Worm (Caenorhabditis elegans): ENCODE results near the gene F25A2.1.
"Not testable (repeated sequence)": the region's sequence is repeated elsewhere in the genome, so short reads cannot be mapped to it uniquely, and the experiment has no call there.

Gene F25A2.1

ce11 chrV:1195995-1196394 is 16.6 kb downstream of the F25A2.1 start, which contains the start of the genes wrb-1 and Y50D4A.4 (continued):
- no peak for TF ChIP-seq F37D6.2 (tag; optimal IDR thresholded peaks at IDR 0.05)
- TF ChIP-seq mep-1 (tag; optimal IDR thresholded peaks at IDR 0.05): peak; percentile 74
- no peak for TF ChIP-seq jun-1 (tag; optimal IDR thresholded peaks at IDR 0.05)
- no peak for TF ChIP-seq aly-2 (tag; optimal IDR thresholded peaks at IDR 0.05)
- no peak for TF ChIP-seq tra-1 (GFP tag; IDR thresholded peaks at IDR 0.05)
- TF ChIP-seq lin-13 (GFP tag; optimal IDR thresholded peaks at IDR 0.05): no peak
- TF ChIP-seq vab-7 (GFP tag; IDR thresholded peaks at IDR 0.05): no peak
- TF ChIP-seq mdl-1 (tag; optimal IDR thresholded peaks at IDR 0.05): no peak
- no peak for TF ChIP-seq saeg-2 (GFP tag; IDR thresholded peaks at IDR 0.05)
- no peak for TF ChIP-seq unc-62 (GFP tag; optimal IDR thresholded peaks at IDR 0.05 in 1 of 2)
- TF ChIP-seq unc-62 (tag; optimal IDR thresholded peaks at IDR 0.05): no peak
- TF ChIP-seq Y48G9A.11 (GFP tag; IDR thresholded peaks at IDR 0.05): peak; percentile 93

ce11 chrV:1197064-1197724 is 17.8 kb downstream of the F25A2.1 start:
- TF ChIP-seq lin-38 (GFP tag; IDR thresholded peaks at IDR 0.05): peak; percentile 96
- peak; percentile 58 for TF ChIP-seq mep-1 (tag; optimal IDR thresholded peaks at IDR 0.05)
- TF ChIP-seq ctbp-1 (GFP tag; IDR thresholded peaks at IDR 0.05): peak; percentile 66
- peak; percentile 19 for TF ChIP-seq duxl-1 (tag; optimal IDR thresholded peaks at IDR 0.05; ENCODE audit: poor library complexity)
- peak; percentile 92 for TF ChIP-seq Y48G9A.11 (GFP tag; IDR thresholded peaks at IDR 0.05)
- 0 out of 2 replicates have a peak, but pooled peaks have one; percentile 49 for TF ChIP-seq nhr-42 (GFP tag; IDR thresholded peaks at IDR 0.05)
- TF ChIP-seq hlh-11 (tag; optimal IDR thresholded peaks at IDR 0.05): peak; percentile 18
- peak in 1 of 2 experiments; percentile 9 for TF ChIP-seq hif-1 (tag; optimal IDR thresholded peaks at IDR 0.05)
- TF ChIP-seq daf-16 (GFP tag; optimal IDR thresholded peaks at IDR 0.05); pha-4 (tag; optimal IDR thresholded peaks at IDR 0.05): not testable (repeated sequence)
- TF ChIP-seq daf-16 (tag; optimal IDR thresholded peaks at IDR 0.05): peak; percentile 16
- TF ChIP-seq dmd-9 (GFP tag; IDR thresholded peaks at IDR 0.05): peak; percentile 73; the same call in 1 of the 2 replicates
- TF ChIP-seq D1046.2 (GFP tag; IDR thresholded peaks at IDR 0.05): peak; percentile 71; the same call in 1 of the 2 replicates
- TF ChIP-seq nhr-102 (tag; optimal IDR thresholded peaks at IDR 0.05): peak; percentile 17
- TF ChIP-seq hmg-1.1 (GFP tag; IDR thresholded peaks at IDR 0.05): peak; percentile 77
- peak; percentile 45 for TF ChIP-seq dpl-1 (GFP tag; optimal IDR thresholded peaks at IDR 0.05)
- TF ChIP-seq madf-9 (GFP tag; conservative IDR thresholded peaks at IDR 0.05): peak; percentile 57; the same call in 1 of the 2 replicates
- TF ChIP-seq snpc-1.2 (GFP tag; IDR thresholded peaks at IDR 0.05): peak; percentile 45; the same call in 1 of the 2 replicates
- TF ChIP-seq tra-1 (GFP tag; IDR thresholded peaks at IDR 0.05): peak; percentile 61; the same call in 1 of the 2 replicates
- peak in 1 of 2 experiments; percentile 50 for TF ChIP-seq lsy-2 (tag; optimal IDR thresholded peaks at IDR 0.05)
- peak; percentile 41 for TF ChIP-seq F37D6.2 (tag; optimal IDR thresholded peaks at IDR 0.05)
- 0 out of 2 replicates have a peak, but pooled peaks have one; percentile 22 for TF ChIP-seq Y75B8A.6 (GFP tag; IDR thresholded peaks at IDR 0.05)
- TF ChIP-seq mes-2 (tag; optimal IDR thresholded peaks at IDR 0.05; ENCODE audit: poor library complexity, severe bottlenecking): peak; percentile 91
- TF ChIP-seq lin-13 (GFP tag; optimal IDR thresholded peaks at IDR 0.05): peak; percentile 18
- TF ChIP-seq T20F7.1 (GFP tag; optimal IDR thresholded peaks at IDR 0.05): peak; percentile 83
- TF ChIP-seq pha-4 (GFP tag; IDR thresholded peaks at IDR 0.05): peak; percentile 56
- TF ChIP-seq ceh-20 (GFP tag; IDR thresholded peaks at IDR 0.05): 0 out of 2 replicates have a peak, but pooled peaks have one; percentile 39
- peak; percentile 65 for TF ChIP-seq arid-1 (GFP tag; conservative IDR thresholded peaks at IDR 0.05)
- peak; percentile 30; the same call in 1 of the 2 replicates for TF ChIP-seq egl-43 (GFP tag; IDR thresholded peaks at IDR 0.05)
- peak; percentile 28; the same call in 1 of the 2 replicates for TF ChIP-seq set-16 (GFP tag; IDR thresholded peaks at IDR 0.05)
- TF ChIP-seq unc-130 (GFP tag; optimal IDR thresholded peaks at IDR 0.05): peak; percentile 69
- peak; percentile 79 for TF ChIP-seq R02D3.7 (tag; optimal IDR thresholded peaks at IDR 0.05)
- TF ChIP-seq ceh-44 (GFP tag; IDR thresholded peaks at IDR 0.05): peak; percentile 77
- TF ChIP-seq ZK337.2 (GFP tag; IDR thresholded peaks at IDR 0.05): peak; percentile 80
- TF ChIP-seq madf-5 (GFP tag; IDR thresholded peaks at IDR 0.05): 0 out of 4 replicates have a peak, but pooled peaks have one; percentile 54 to 61
- peak; percentile 60 for TF ChIP-seq rbr-2 (tag; optimal IDR thresholded peaks at IDR 0.05)
- TF ChIP-seq zfp-3 (GFP tag; conservative IDR thresholded peaks at IDR 0.05): peak; percentile 68
- peak; percentile 76 for TF ChIP-seq vab-7 (GFP tag; IDR thresholded peaks at IDR 0.05)

All from whole organism, L4 larva.